Fruit fly (Drosophila melanogaster) whole organism, embryonic: Measurements from ENCODE around the gene Nse1.

Experiments
- Awh ChIP-seq: fragments of 200-800 bp; sonication (Bioruptor generic); IDR thresholded peaks from 2 replicates; pipeline ENCODE4, ENCODE4 v1.3.6; 2022; ENCODE audit warnings: missing biosample characterization, missing genetic modification characterization
- CG10267 ChIP-seq: fragments of 200-800 bp; sonication (Bioruptor generic); optimal IDR thresholded peaks from 2 replicates; lab custom pipeline; 2018; ENCODE audit warnings: missing biosample characterization, mild to moderate bottlenecking, missing genetic modification characterization, moderate library complexity
- CG11247 ChIP-seq: fragments of 200-800 bp; sonication (Bioruptor generic); IDR thresholded peaks from 2 replicates; pipeline ENCODE4 v1.3.6; 2022; ENCODE audit warnings: missing biosample characterization, missing genetic modification characterization
- CG12299 ChIP-seq: fragments of 200-800 bp; sonication (Bioruptor generic); optimal IDR thresholded peaks from 2 replicates; lab custom pipeline; 2018; ENCODE audit warnings: missing biosample characterization, mild to moderate bottlenecking, missing genetic modification characterization
- CG13424 ChIP-seq: fragments of 200-800 bp; sonication (Bioruptor generic); optimal IDR thresholded peaks from 2 replicates; lab custom pipeline; 2019; ENCODE audit warnings: missing biosample characterization, mild to moderate bottlenecking, missing genetic modification characterization, moderate library complexity
- CG14014 ChIP-seq: fragments of 200-800 bp; sonication (Bioruptor generic); IDR thresholded peaks from 2 replicates; pipeline ENCODE4 v1.3.6; 2022; ENCODE audit warnings: missing biosample characterization, missing genetic modification characterization
- CG14860 ChIP-seq: fragments of 200-800 bp; sonication (Bioruptor generic); IDR thresholded peaks from 3 replicates; pipeline ENCODE4 v1.3.6; 2022; ENCODE audit warnings: missing biosample characterization, missing genetic modification characterization; ENCODE audit not compliant: partially characterized antibody
- CG17385 ChIP-seq: fragments of 200-800 bp; sonication (Bioruptor generic); optimal IDR thresholded peaks from 3 replicates; lab custom pipeline; 2018; ENCODE audit warnings: missing biosample characterization, mild to moderate bottlenecking, missing genetic modification characterization
- CG34224 ChIP-seq: fragments of 200-800 bp; sonication (Bioruptor generic); IDR thresholded peaks from 3 replicates; pipeline ENCODE4 v1.3.6; 2022; ENCODE audit warnings: missing biosample characterization, missing genetic modification characterization; ENCODE audit not compliant: partially characterized antibody
- CG5953 ChIP-seq: fragments of 200-800 bp; sonication (Bioruptor generic); IDR thresholded peaks from 2 replicates; pipeline ENCODE4 v1.3.6; 2022; ENCODE audit warnings: missing biosample characterization, missing genetic modification characterization
- CG6689 ChIP-seq: fragments of 200-800 bp; sonication (Bioruptor generic); IDR thresholded peaks from 2 replicates; pipeline ENCODE4 v1.3.6; 2022; ENCODE audit warnings: missing biosample characterization, missing genetic modification characterization
- CG7987 ChIP-seq: fragments of 200-800 bp; sonication (Bioruptor generic); optimal IDR thresholded peaks from 2 replicates; lab custom pipeline; 2018; ENCODE audit warnings: missing biosample characterization, mild to moderate bottlenecking, missing genetic modification characterization, moderate library complexity
- CG8290 ChIP-seq, 3 experiments: fragments of 200-800 bp; sonication (Bioruptor generic); optimal IDR thresholded peaks; 2 replicates each; lab custom pipeline; 2016 to 2019; ENCODE audit warnings: missing biosample characterization in 3 of 3, missing genetic modification characterization in 3 of 3, mild to moderate bottlenecking in 2 of 3, moderate library complexity in 1 of 3
- CG8944 ChIP-seq: fragments of 200-800 bp; sonication (Bioruptor generic); optimal IDR thresholded peaks from 3 replicates; lab custom pipeline; 2016; ENCODE audit warnings: missing biosample characterization, missing genetic modification characterization
- CG9609 ChIP-seq: fragments of 200-800 bp; sonication (Bioruptor generic); optimal IDR thresholded peaks from 3 replicates; lab custom pipeline; 2016; ENCODE audit warnings: missing biosample characterization, missing genetic modification characterization
- CrebB ChIP-seq: fragments of 200-800 bp; sonication (Bioruptor generic); optimal IDR thresholded peaks from 3 replicates; lab custom pipeline; 2018; ENCODE audit warnings: missing biosample characterization, mild to moderate bottlenecking, missing genetic modification characterization
- Dip3 ChIP-seq: fragments of 200-800 bp; sonication (Bioruptor generic); optimal IDR thresholded peaks from 3 replicates; lab custom pipeline; 2016; ENCODE audit warnings: missing biosample characterization, missing genetic modification characterization
- Gsc ChIP-seq: fragments of 200-800 bp; sonication (Bioruptor generic); IDR thresholded peaks from 2 replicates; pipeline ENCODE4 v1.3.6; 2022; ENCODE audit warnings: missing biosample characterization, missing genetic modification characterization
- Gug ChIP-seq: fragments of 200-800 bp; sonication (Bioruptor generic); IDR thresholded peaks from 4 replicates; pipeline ENCODE4 v1.3.6; 2022; ENCODE audit warnings: missing biosample characterization, missing genetic modification characterization
- Hand ChIP-seq: fragments of 200-800 bp; sonication (Bioruptor generic); optimal IDR thresholded peaks from 2 replicates; lab custom pipeline; 2017; ENCODE audit warnings: mild to moderate bottlenecking, missing biosample characterization, missing genetic modification reagents, missing genetic modification characterization
- Kr ChIP-seq: fragments of 200-800 bp; sonication (Bioruptor generic); optimal IDR thresholded peaks from 2 replicates; lab custom pipeline; 2017; ENCODE audit warnings: missing biosample characterization, mild to moderate bottlenecking, missing genetic modification characterization
- Mes4 ChIP-seq: fragments of 200-800 bp; sonication (Bioruptor generic); optimal IDR thresholded peaks from 2 replicates; lab custom pipeline; 2016; ENCODE audit warnings: missing biosample characterization, missing genetic modification characterization
- Mrtf ChIP-seq: fragments of 200-800 bp; sonication (Bioruptor generic); IDR thresholded peaks from 3 replicates; pipeline ENCODE4 v1.3.6; 2022; ENCODE audit warnings: missing biosample characterization, missing genetic modification characterization
- NfI ChIP-seq: fragments of 200-800 bp; sonication (Bioruptor generic); optimal IDR thresholded peaks from 3 replicates; lab custom pipeline; 2018; ENCODE audit warnings: missing biosample characterization, mild to moderate bottlenecking, missing genetic modification characterization, moderate library complexity
- Poxn ChIP-seq: fragments of 200-800 bp; sonication (Bioruptor generic); IDR thresholded peaks from 2 replicates; pipeline ENCODE4 v1.3.6; 2022; ENCODE audit warnings: missing biosample characterization, missing genetic modification characterization
- Scr ChIP-seq: fragments of 200-800 bp; sonication (Bioruptor generic); IDR thresholded peaks from 2 replicates; pipeline ENCODE4 v1.3.6; 2022; ENCODE audit warnings: missing biosample characterization, missing genetic modification characterization; ENCODE audit not compliant: partially characterized antibody
- Side ChIP-seq: fragments of 200-800 bp; sonication (Bioruptor generic); optimal IDR thresholded peaks from 2 replicates; lab custom pipeline; 2016; ENCODE audit warnings: missing biosample characterization, missing genetic modification characterization
- Xrp1 ChIP-seq: fragments of 200-800 bp; sonication (Bioruptor generic); IDR thresholded peaks from 2 replicates; pipeline ENCODE4 v1.3.6; 2022; ENCODE audit warnings: missing biosample characterization, missing genetic modification characterization
- abd-A ChIP-seq: fragments of 200-800 bp; sonication (Bioruptor generic); optimal IDR thresholded peaks from 3 replicates; lab custom pipeline; 2019; ENCODE audit warnings: missing biosample characterization, mild to moderate bottlenecking, missing genetic modification characterization, moderate library complexity
- ac ChIP-seq: fragments of 200-800 bp; sonication (Bioruptor generic); optimal IDR thresholded peaks from 3 replicates; lab custom pipeline; 2017; ENCODE audit warnings: missing biosample characterization, mild to moderate bottlenecking, missing genetic modification characterization
- az2 ChIP-seq: fragments of 200-800 bp; sonication (Bioruptor generic); optimal IDR thresholded peaks from 3 replicates; lab custom pipeline; 2016; ENCODE audit warnings: missing biosample characterization, missing genetic modification characterization
- ci ChIP-seq: fragments of 200-800 bp; sonication (Bioruptor generic); IDR thresholded peaks from 3 replicates; pipeline ENCODE4 v1.3.6; 2022; ENCODE audit warnings: missing biosample characterization, missing genetic modification characterization
- dmrt11E ChIP-seq: fragments of 200-800 bp; sonication (Bioruptor generic); optimal IDR thresholded peaks from 3 replicates; lab custom pipeline; 2018; ENCODE audit warnings: missing biosample characterization, mild to moderate bottlenecking, missing genetic modification characterization, moderate library complexity
- exex ChIP-seq: fragments of 200-800 bp; sonication (Bioruptor generic); optimal IDR thresholded peaks from 4 replicates; lab custom pipeline; 2018; ENCODE audit warnings: missing biosample characterization, mild to moderate bottlenecking, missing genetic modification characterization, moderate library complexity
- eyg ChIP-seq: fragments of 200-800 bp; sonication (Bioruptor generic); optimal IDR thresholded peaks from 3 replicates; lab custom pipeline; 2016; ENCODE audit warnings: missing biosample characterization, missing genetic modification characterization
- fd96Cb ChIP-seq: fragments of 200-800 bp; sonication (Bioruptor generic); optimal IDR thresholded peaks from 2 replicates; lab custom pipeline; 2018; ENCODE audit warnings: missing biosample characterization, mild to moderate bottlenecking, missing genetic modification characterization, moderate library complexity
- gsb-n ChIP-seq: fragments of 200-800 bp; sonication (Bioruptor generic); optimal IDR thresholded peaks from 3 replicates; lab custom pipeline; 2018; ENCODE audit warnings: missing biosample characterization, mild to moderate bottlenecking, missing genetic modification characterization
- gt ChIP-seq: fragments of 200-800 bp; sonication (Bioruptor generic); IDR thresholded peaks from 2 replicates; pipeline ENCODE4 v1.3.6; 2022; ENCODE audit warnings: missing biosample characterization, missing genetic modification characterization
- hb ChIP-seq: fragments of 200-800 bp; sonication (Bioruptor generic); IDR thresholded peaks from 3 replicates; pipeline ENCODE4 v1.3.6; 2022; ENCODE audit warnings: missing biosample characterization, missing genetic modification characterization; ENCODE audit not compliant: partially characterized antibody
- luna ChIP-seq: fragments of 200-800 bp; sonication (Bioruptor generic); optimal IDR thresholded peaks from 2 replicates; lab custom pipeline; 2016; ENCODE audit warnings: missing biosample characterization, missing genetic modification characterization
- onecut ChIP-seq: fragments of 200-800 bp; sonication (Bioruptor generic); IDR thresholded peaks from 2 replicates; pipeline ENCODE4 v1.3.6; 2022; ENCODE audit warnings: missing biosample characterization, missing genetic modification characterization
- org-1 ChIP-seq: fragments of 200-800 bp; sonication (Bioruptor generic); optimal IDR thresholded peaks from 2 replicates; lab custom pipeline; 2017; ENCODE audit warnings: missing biosample characterization, missing genetic modification characterization
- pb ChIP-seq: fragments of 200-800 bp; sonication (Bioruptor generic); optimal IDR thresholded peaks from 3 replicates; lab custom pipeline; 2016; ENCODE audit warnings: missing biosample characterization, missing genetic modification characterization
- pfk ChIP-seq: fragments of 200-800 bp; sonication (Bioruptor generic); optimal IDR thresholded peaks from 2 replicates; lab custom pipeline; 2018; ENCODE audit warnings: missing biosample characterization, mild to moderate bottlenecking, missing genetic modification characterization, moderate library complexity
- pho ChIP-seq: fragments of 200-800 bp; sonication (Bioruptor generic); optimal IDR thresholded peaks from 2 replicates; lab custom pipeline; 2016; ENCODE audit warnings: missing biosample characterization, missing genetic modification characterization
- scrt ChIP-seq: fragments of 200-800 bp; sonication (Bioruptor generic); optimal IDR thresholded peaks from 2 replicates; lab custom pipeline; 2018; ENCODE audit warnings: missing biosample characterization, mild to moderate bottlenecking, missing genetic modification characterization, moderate library complexity
- sens-2 ChIP-seq: fragments of 200-800 bp; sonication (Bioruptor generic); IDR thresholded peaks from 2 replicates; pipeline ENCODE4 v1.3.6; 2022; ENCODE audit warnings: missing biosample characterization, missing genetic modification characterization
- sima ChIP-seq: fragments of 200-800 bp; sonication (Bioruptor generic); optimal IDR thresholded peaks from 2 replicates; lab custom pipeline; 2016; ENCODE audit warnings: missing biosample characterization, missing genetic modification characterization
- slp2 ChIP-seq: fragments of 200-800 bp; sonication (Bioruptor generic); optimal IDR thresholded peaks from 2 replicates; lab custom pipeline; 2016; ENCODE audit warnings: missing biosample characterization, missing genetic modification characterization
- tx ChIP-seq: fragments of 200-800 bp; sonication (Bioruptor generic); optimal IDR thresholded peaks from 2 replicates; lab custom pipeline; 2016; ENCODE audit warnings: missing biosample characterization, missing genetic modification characterization
- unc-4 ChIP-seq: fragments of 200-800 bp; sonication (Bioruptor generic); IDR thresholded peaks from 2 replicates; pipeline ENCODE4 v1.3.6; 2022; ENCODE audit warnings: missing biosample characterization, missing genetic modification characterization; ENCODE audit not compliant: partially characterized antibody
- yki ChIP-seq: fragments of >200 bp; optimal IDR thresholded peaks from 3 replicates; lab custom pipeline; 2018

Nse1 gene

dm6 chr2L:6700742-6701141, 23.3 kb upstream of the Nse1 start (continued):
- TF ChIP-seq Awh (no peak), Kr (GFP tag; lab: Kevin White, UChicago) (peak; percentile 93), Hand (GFP tag; lab: Kevin White, UChicago) (no peak), sens-2 (GFP tag; lab: Robert Waterston, UW) (peak; percentile 54; the same call in 1 of the 2 replicates), CG34224 (GFP tag; lab: Robert Waterston, UW) (no peak), CG11247 (GFP tag; lab: Robert Waterston, UW) (no peak), fd96Cb (peak; percentile 6), CG7987 (no peak), CG8290 (GFP tag; optimal IDR thresholded peaks at IDR 0.05; lab: Kevin White, UChicago) (peak; percentile 31), CG8290 (tag; optimal IDR thresholded peaks at IDR 0.05; lab: Kevin White, UChicago) (peak in 1 of 2 experiments; percentile 39), gt (GFP tag; lab: Robert Waterston, UW) (no peak), unc-4 (GFP tag; lab: Robert Waterston, UW) (no peak), pb (GFP tag; lab: Kevin White, UChicago) (no peak), CrebB (peak; percentile 24), NfI (GFP tag; lab: Kevin White, UChicago) (no peak), Scr (no peak), abd-A (no peak), pho (no peak), exex (tag; lab: Kevin White, UChicago) (no peak), Dip3 (no peak), CG9609 (GFP tag; lab: Kevin White, UChicago) (no peak), dmrt11E (peak; percentile 77), Mrtf (GFP tag; lab: Robert Waterston, UW) (no peak), scrt (GFP tag; lab: Kevin White, UChicago) (no peak), az2 (GFP tag; lab: Kevin White, UChicago) (no peak), tx (GFP tag; lab: Kevin White, UChicago) (no peak), org-1 (peak; percentile 73), yki (lab: Kevin White, UChicago) (no peak), onecut (GFP tag; lab: Robert Waterston, UW) (no peak), hb (no peak), CG14860 (no peak), Poxn (no peak), Gug (GFP tag; lab: Robert Waterston, UW) (no peak), CG6689 (GFP tag; lab: Robert Waterston, UW) (no peak), CG12299 (tag; lab: Kevin White, UChicago) (no peak), CG14014 (GFP tag; lab: Robert Waterston, UW) (peak; percentile 39; the same call in 1 of the 2 replicates), CG8944 (GFP tag; lab: Kevin White, UChicago) (no peak), CG10267 (tag; lab: Kevin White, UChicago) (peak; percentile 36), Gsc (GFP tag; lab: Robert Waterston, UW) (no peak), CG13424 (tag; lab: Kevin White, UChicago) (no peak), luna (GFP tag; lab: Kevin White, UChicago) (no peak), pfk (GFP tag; lab: Kevin White, UChicago) (no peak), slp2 (GFP tag; lab: Kevin White, UChicago) (no peak), ci (peak; percentile 67; the same call in 2 of the 3 replicates), gsb-n (tag; lab: Kevin White, UChicago) (peak; percentile 67), Xrp1 (peak; percentile 77), Side (GFP tag; lab: Kevin White, UChicago) (peak; percentile 40), ac (GFP tag; lab: Kevin White, UChicago) (peak; percentile 93), eyg (no peak), sima (GFP tag; lab: Kevin White, UChicago) (no peak), CG5953 (GFP tag; lab: Robert Waterston, UW) (no peak), CG17385 (GFP tag; lab: Kevin White, UChicago) (no peak), Mes4 (GFP tag; lab: Kevin White, UChicago) (peak; percentile 4)
